Fruit fly (Drosophila melanogaster) whole organism, embryonic: Measurements from ENCODE around the gene ABCB7.

Source experiments
- CG32772 ChIP-seq: fragments of 200-800 bp; sonication (Bioruptor generic); IDR thresholded peaks from 2 replicates; pipeline ENCODE4 v1.3.6; 2022; ENCODE audit warnings: missing biosample characterization, missing genetic modification characterization
- CG6175 ChIP-seq: fragments of 200-800 bp; sonication (Bioruptor generic); IDR thresholded peaks from 3 replicates; pipeline ENCODE4 v1.3.6; 2022; ENCODE audit warnings: missing biosample characterization, missing genetic modification characterization
- CG9817 ChIP-seq: fragments of 200-800 bp; sonication (Bioruptor generic); optimal IDR thresholded peaks from 2 replicates; lab custom pipeline; 2018; ENCODE audit warnings: missing biosample characterization, mild to moderate bottlenecking, missing genetic modification characterization, moderate library complexity
- Optix ChIP-seq: fragments of 200-800 bp; sonication (Bioruptor generic); IDR thresholded peaks from 3 replicates; pipeline ENCODE4 v1.3.6; 2022; ENCODE audit warnings: missing biosample characterization, missing genetic modification characterization
- Sin3A ChIP-seq: fragments of >200 bp; optimal IDR thresholded peaks from 2 replicates; lab custom pipeline; 2018

- no peak for TF ChIP-seq CG32772 (GFP tag; lab: Robert Waterston, UW)
- no peak for TF ChIP-seq Optix
- TF ChIP-seq CG6175 (GFP tag; lab: Robert Waterston, UW) = no peak
- TF ChIP-seq CG9817 = no peak
- no peak for TF ChIP-seq Sin3A (lab: Kevin White, UChicago)
Measured at dm6 chr3L:1637652-1638051, 19.4 kb downstream of the ABCB7 start, which contains the start of gene nSyb.
